Worm (Caenorhabditis elegans) whole organism, late embryonic: ENCODE results near the gene fbxb-60.

Experiments used
- K09A11.1 ChIP-seq: sonication (generic microtip); optimal IDR thresholded peaks from 2 replicates; lab custom pipeline; 2017; ENCODE audit warnings: antibody characterized with exemption, mild to moderate bottlenecking, missing genetic modification characterization, missing compliant biosample characterization; ENCODE audit not compliant: insufficient read depth
- Y22D7AL.16 ChIP-seq: sonication (generic microtip); optimal IDR thresholded peaks from 2 replicates; lab custom pipeline; 2016; ENCODE audit warnings: missing genetic modification characterization, missing compliant biosample characterization
- ama-1 ChIP-seq: fragments of 150-350 bp; optimal IDR thresholded peaks from 2 replicates; lab custom pipeline; 2014
- ceh-31 ChIP-seq: sonication (generic microtip); optimal IDR thresholded peaks from 2 replicates; lab custom pipeline; 2016; ENCODE audit warnings: missing genetic modification characterization, missing compliant biosample characterization
- ceh-6 ChIP-seq: fragments of 200-800 bp; sonication (Bioruptor generic); optimal IDR thresholded peaks from 2 replicates; lab custom pipeline; 2018; ENCODE audit warnings: mild to moderate bottlenecking, missing genetic modification characterization, missing compliant biosample characterization
- dmd-4 ChIP-seq: sonication (generic microtip); optimal IDR thresholded peaks from 2 replicates; lab custom pipeline; 2016; ENCODE audit warnings: borderline replicate concordance, missing genetic modification characterization, missing compliant biosample characterization
- elt-2 ChIP-seq: sonication (generic microtip); optimal IDR thresholded peaks from 2 replicates; lab custom pipeline; 2016; ENCODE audit warnings: missing genetic modification reagents, missing genetic modification characterization, missing compliant biosample characterization
- hlh-15 ChIP-seq: sonication (generic microtip); optimal IDR thresholded peaks from 2 replicates; lab custom pipeline; 2016; ENCODE audit warnings: missing genetic modification characterization, missing compliant biosample characterization
- ttx-3 ChIP-seq: sonication (generic microtip); optimal IDR thresholded peaks from 2 replicates; lab custom pipeline; 2016; ENCODE audit warnings: missing genetic modification reagents, missing genetic modification characterization, missing compliant biosample characterization
- unc-3 ChIP-seq, 2 experiments: fragments of 200-800 bp in 1 of 2; sonication (Bioruptor generic) in 1 of 2; sonication (generic microtip) in 1 of 2; conservative IDR thresholded peaks in 1 of 2; optimal IDR thresholded peaks in 1 of 2; 2 replicates each; pipeline versions ENCODE4 v1.3.6 to Lab custom; 2016 to 2022; ENCODE audit warnings: missing compliant biosample characterization in 2 of 2, missing genetic modification characterization in 2 of 2, missing genetic modification reagents in 1 of 2

DNA sequence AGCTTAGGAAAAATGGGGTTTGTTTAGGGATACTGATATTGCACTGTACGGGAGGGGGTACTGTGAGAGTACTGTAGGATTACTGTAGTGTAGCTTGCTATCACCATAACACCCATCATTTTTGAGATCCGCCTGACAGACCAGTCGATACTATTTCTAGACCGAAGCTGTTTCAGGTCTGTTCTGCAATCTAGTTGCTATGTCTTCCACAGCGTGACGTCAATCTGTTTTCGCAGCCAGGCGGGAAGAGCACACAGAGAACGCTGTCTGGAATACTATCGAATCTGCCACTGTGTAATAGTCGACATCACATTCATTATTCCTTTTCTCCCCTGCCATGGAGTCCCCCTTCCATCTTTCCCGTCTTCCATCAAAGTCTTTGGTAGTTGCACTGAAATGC lies 45.8 kb upstream of the fbxb-60 start, which contains the start of gene F21D9.11:
- TF ChIP-seq Y22D7AL.16 (no peak), hlh-15 (tag; lab: Kevin White, UChicago) (no peak), ceh-6 (no peak), ama-1 (lab: Kevin White, UChicago) (no peak), K09A11.1 (tag; lab: Kevin White, UChicago) (no peak), ttx-3 (no peak), dmd-4 (tag; lab: Kevin White, UChicago) (no peak), ceh-31 (no peak), elt-2 (no peak), unc-3 (GFP tag; conservative IDR thresholded peaks at IDR 0.05; lab: Robert Waterston, UW) (no peak), unc-3 (tag; optimal IDR thresholded peaks at IDR 0.05; lab: Kevin White, UChicago) (no peak)
